Worm (Caenorhabditis elegans): ENCODE results near the gene rnh-1.2.

- TF ChIP-seq mdl-1 (tag; optimal IDR thresholded peaks at IDR 0.05) (no peak), C34F6.9 (tag; optimal IDR thresholded peaks at IDR 0.05) (no peak), fos-1 (tag; optimal IDR thresholded peaks at IDR 0.05) (no peak), unc-62 (GFP tag; optimal IDR thresholded peaks at IDR 0.05) (no peak), skn-1 (tag; optimal IDR thresholded peaks at IDR 0.05) (no peak), nhr-11 (tag; optimal IDR thresholded peaks at IDR 0.05) (no peak), nhr-237 (tag; optimal IDR thresholded peaks at IDR 0.05) (no peak), lin-39 (tag; optimal IDR thresholded peaks at IDR 0.05) (no peak), elt-3 (tag; optimal IDR thresholded peaks at IDR 0.05) (no peak), lsy-2 (tag; optimal IDR thresholded peaks at IDR 0.05) (no peak), ceh-82 (tag; optimal IDR thresholded peaks at IDR 0.05) (no peak), ztf-11 (tag; optimal IDR thresholded peaks at IDR 0.05) (no peak), nhr-10 (tag; optimal IDR thresholded peaks at IDR 0.05) (no peak), nhr-77 (tag; optimal IDR thresholded peaks at IDR 0.05) (no peak)
Observed at ce11 chrII:9874508-9875229, 32.8 kb upstream of the rnh-1.2 start, which contains the start of the genes chil-2 and ctsa-3.2.
